Fruit fly (Drosophila melanogaster) whole organism, adult: ENCODE data around the gene CG15385.

Experiments used
- Clk ChIP-seq: fragments of 200-800 bp; sonication (Bioruptor generic); optimal IDR thresholded peaks from 2 replicates; lab custom pipeline; 2017; ENCODE audit warnings: missing biosample characterization, missing genetic modification characterization
- Crg-1 ChIP-seq: fragments of 200-800 bp; sonication (Bioruptor generic); optimal IDR thresholded peaks from 2 replicates; lab custom pipeline; 2016; ENCODE audit warnings: missing biosample characterization, missing genetic modification characterization
- Mnt ChIP-seq: fragments of 200-800 bp; sonication (Bioruptor generic); optimal IDR thresholded peaks from 2 replicates; lab custom pipeline; 2016; ENCODE audit warnings: missing biosample characterization, mild to moderate bottlenecking, missing genetic modification characterization
- cic ChIP-seq: fragments of 200-800 bp; sonication (Bioruptor generic); optimal IDR thresholded peaks from 2 replicates; lab custom pipeline; 2017; ENCODE audit warnings: missing biosample characterization, mild to moderate bottlenecking, missing genetic modification characterization, moderate library complexity
- kay ChIP-seq: fragments of 200-800 bp; sonication (Bioruptor generic); peaks from one replicate; lab custom pipeline; 2016; ENCODE audit warnings: missing biosample characterization, missing genetic modification characterization, borderline replicate concordance
- pad ChIP-seq: fragments of 200-800 bp; sonication (Bioruptor generic); optimal IDR thresholded peaks from 3 replicates; lab custom pipeline; 2017; ENCODE audit warnings: missing biosample characterization, missing genetic modification characterization, mild to moderate bottlenecking, moderate library complexity, missing genetic modification reagents

DNA sequence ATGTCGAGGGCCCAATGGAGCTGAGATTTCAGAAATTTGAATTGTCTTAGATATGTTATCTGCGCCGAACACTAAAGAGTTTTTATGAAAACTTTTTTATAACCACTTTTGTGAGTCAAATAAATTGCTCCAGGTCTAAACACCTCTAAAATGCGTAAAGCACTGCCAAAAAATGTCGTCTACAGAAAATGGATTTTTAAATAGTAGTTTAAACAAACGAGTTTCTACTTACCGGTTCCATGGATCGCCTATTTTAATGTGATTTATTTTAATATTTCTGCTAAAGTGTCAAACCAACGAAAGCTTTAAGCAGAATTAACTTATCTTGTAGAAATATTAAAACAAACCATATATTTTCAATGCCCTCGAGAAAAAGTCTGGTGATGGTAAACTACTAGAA, 6.3 kb downstream of the CG15385 start, which contains the start of gene CG31668:
- TF ChIP-seq pad (GFP tag; lab: Kevin White, UChicago) (no peak), Crg-1 (GFP tag; lab: Kevin White, UChicago) (no peak), Mnt (GFP tag; lab: Kevin White, UChicago) (no peak), kay (no peak), cic (no peak), Clk (GFP tag; lab: Kevin White, UChicago) (no peak)
